Worm (Caenorhabditis elegans) whole organism, mixed stage, embryonic: ENCODE results near the gene fipr-19.

Source experiments
- hlh-1 ChIP-seq: fragments of 150-350 bp; optimal IDR thresholded peaks from 2 replicates; lab custom pipeline; 2014; ENCODE audit warnings: missing biosample characterization, missing genetic modification reagents, missing genetic modification characterization
- unc-62 ChIP-seq: fragments of 150-350 bp; optimal IDR thresholded peaks from 2 replicates; lab custom pipeline; 2014; ENCODE audit warnings: missing biosample characterization, missing genetic modification reagents, missing genetic modification characterization

- TF ChIP-seq unc-62 (GFP tag; lab: Kevin White, UChicago): no peak
- no peak for TF ChIP-seq hlh-1 (tag; lab: Kevin White, UChicago)
These were observed 33.2 kb upstream of the fipr-19 start for ce11 chrIII:7491931-7492330.
